Worm (Caenorhabditis elegans) whole organism, L1 larva: ENCODE results near the gene T25B9.12.

Experiments
- aly-2 ChIP-seq: fragments of 150-350 bp; optimal IDR thresholded peaks from 2 replicates; lab custom pipeline; 2014; ENCODE audit warnings: missing biosample characterization, missing genetic modification characterization
- ceh-8 ChIP-seq: fragments of 200-800 bp; sonication (Bioruptor generic); optimal IDR thresholded peaks from 2 replicates; lab custom pipeline; 2018; ENCODE audit warnings: mild to moderate bottlenecking, missing genetic modification characterization, moderate library complexity, missing compliant biosample characterization
- efl-1 ChIP-seq, 4 experiments: fragments of 150-350 bp; optimal IDR thresholded peaks in 3 of 4; peaks in 1 of 4; 1 replicate in 1 of 4; 2 replicates in 3 of 4; lab custom pipeline; 2014; ENCODE audit warnings: missing biosample characterization in 2 of 4, missing genetic modification characterization in 2 of 4, missing genetic modification reagents in 2 of 4
- fkh-10 ChIP-seq: sonication (generic microtip); optimal IDR thresholded peaks from 2 replicates; lab custom pipeline; 2017; ENCODE audit warnings: missing biosample characterization, missing genetic modification reagents, missing genetic modification characterization
- hpl-2 ChIP-seq: fragments of 150-350 bp; optimal IDR thresholded peaks from 2 replicates; lab custom pipeline; 2014; ENCODE audit warnings: missing biosample characterization, missing genetic modification reagents, missing genetic modification characterization
- lin-35 ChIP-seq, 2 experiments: fragments of 150-350 bp; optimal IDR thresholded peaks; 2 replicates each; lab custom pipeline; 2014; ENCODE audit warnings: missing biosample characterization in 2 of 2, missing genetic modification characterization in 2 of 2, missing genetic modification reagents in 2 of 2
- lin-39 ChIP-seq: fragments of 150-350 bp; optimal IDR thresholded peaks from 2 replicates; lab custom pipeline; 2014; ENCODE audit warnings: missing biosample characterization, missing genetic modification reagents, missing genetic modification characterization
- lir-3 ChIP-seq: sonication (generic microtip); optimal IDR thresholded peaks from 2 replicates; lab custom pipeline; 2016; ENCODE audit warnings: mild to moderate bottlenecking, missing genetic modification characterization, moderate library complexity, missing compliant biosample characterization; ENCODE audit not compliant: poor library complexity
- nhr-237 ChIP-seq: fragments of 150-350 bp; optimal IDR thresholded peaks from 2 replicates; lab custom pipeline; 2014; ENCODE audit warnings: missing biosample characterization, missing genetic modification characterization
- ztf-4 ChIP-seq: fragments of 150-350 bp; optimal IDR thresholded peaks from 2 replicates; lab custom pipeline; 2014; ENCODE audit warnings: missing biosample characterization, missing genetic modification characterization

- TF ChIP-seq lin-39: no peak
- TF ChIP-seq ztf-4 (tag; lab: Kevin White, UChicago): no peak
- no peak for TF ChIP-seq hpl-2 (GFP tag; lab: Kevin White, UChicago)
- no peak for TF ChIP-seq lir-3 (tag; lab: Kevin White, UChicago)
- TF ChIP-seq aly-2 (tag; lab: Kevin White, UChicago): no peak
- TF ChIP-seq lin-35 (GFP tag; optimal IDR thresholded peaks at IDR 0.05; lab: Kevin White, UChicago): no peak
- no peak for TF ChIP-seq nhr-237
- no peak for TF ChIP-seq fkh-10 (GFP tag; lab: Kevin White, UChicago)
- no peak for TF ChIP-seq ceh-8
- no peak for TF ChIP-seq efl-1 (optimal IDR thresholded peaks at IDR 0.05; lab: Kevin White, UChicago)
- no peak for TF ChIP-seq efl-1 (GFP tag; optimal IDR thresholded peaks at IDR 0.05 in 1 of 2; lab: Kevin White, UChicago)
Observed at ce11 chrIV:10796707-10797106, 31.6 kb downstream of the T25B9.12 start.
